Worm (Caenorhabditis elegans): ENCODE data around the gene fbxb-48.

fbxb-48 gene

ce11 chrII:1725735-1726134, 6.7 kb upstream of the fbxb-48 start, which contains the start of gene F45C12.17:
Gene F45C12.17, plus strand, starts transcription at chrII:1726111.
- no peak for TF ChIP-seq unc-55 (GFP tag; optimal IDR thresholded peaks at IDR 0.05)
- TF ChIP-seq gmeb-2 (tag; optimal IDR thresholded peaks at IDR 0.05): no peak
- no peak for TF ChIP-seq C38D4.7 (GFP tag; optimal IDR thresholded peaks at IDR 0.05)
- TF ChIP-seq zip-5 (tag; optimal IDR thresholded peaks at IDR 0.05): no peak
- TF ChIP-seq fkh-10 (GFP tag; optimal IDR thresholded peaks at IDR 0.05): no peak
- no peak for TF ChIP-seq pqm-1 (tag; optimal IDR thresholded peaks at IDR 0.05)

- no peak for TF ChIP-seq lin-11 (tag; optimal IDR thresholded peaks at IDR 0.05)
- no peak for TF ChIP-seq tbx-2 (tag; optimal IDR thresholded peaks at IDR 0.05)
- no peak for TF ChIP-seq pag-3 (tag; optimal IDR thresholded peaks at IDR 0.05; ENCODE audit: borderline replicate concordance)
- no peak for TF ChIP-seq syd-9 (tag; optimal IDR thresholded peaks at IDR 0.05)
- TF ChIP-seq hlh-6 (tag; optimal IDR thresholded peaks at IDR 0.05): no peak
- TF ChIP-seq dve-1 (tag; optimal IDR thresholded peaks at IDR 0.05): no peak
- no peak for TF ChIP-seq ets-4 (tag; optimal IDR thresholded peaks at IDR 0.05)
- TF ChIP-seq ttx-3 (tag; optimal IDR thresholded peaks at IDR 0.05): no peak
- no peak for TF ChIP-seq ceh-30 (tag; optimal IDR thresholded peaks at IDR 0.05)
- no peak for TF ChIP-seq Y22D7AL.16 (tag; optimal IDR thresholded peaks at IDR 0.05)
Observed at ce11 chrII:1724314-1724713, 5.3 kb upstream of the fbxb-48 start, which contains the start of gene fbxb-11. Gene fbxb-11, plus strand, starts transcription at chrII:1724614.

DNA sequence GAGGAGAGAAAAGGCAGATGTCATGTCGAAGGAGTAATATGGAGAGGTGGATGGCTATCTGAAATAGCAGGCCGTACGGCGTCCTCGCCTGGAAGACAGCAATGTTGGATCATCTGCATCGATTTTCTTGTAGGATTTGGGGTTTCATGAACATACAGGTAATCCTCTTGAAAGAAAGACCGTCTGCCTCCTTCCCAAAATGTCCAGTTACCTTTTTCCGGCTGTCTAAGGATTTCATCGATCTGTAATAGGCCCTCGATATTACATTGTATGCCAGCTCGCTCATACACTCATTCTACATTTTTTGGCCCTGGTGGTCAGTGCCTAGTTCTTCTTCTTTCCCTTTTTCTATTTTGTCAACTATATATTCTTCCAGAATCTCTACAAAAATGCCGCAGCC, 3.3 kb upstream of the fbxb-48 start, which contains the start of the genes fbxb-5 and btb-8:
Gene fbxb-5, minus strand, starts transcription at position 101 of the 400 bp plus-strand sequence.
Gene btb-8, plus strand, starts transcription at position 377 of the 400 bp plus-strand sequence.
- no peak for TF ChIP-seq unc-42 (tag; optimal IDR thresholded peaks at IDR 0.05)
- TF ChIP-seq fax-1 (tag; optimal IDR thresholded peaks at IDR 0.05): no peak
- TF ChIP-seq fkh-6 (tag; optimal IDR thresholded peaks at IDR 0.05): no peak
- no peak for TF ChIP-seq lim-6 (tag; optimal IDR thresholded peaks at IDR 0.05)
- no peak for TF ChIP-seq C38D4.7 (GFP tag; optimal IDR thresholded peaks at IDR 0.05)
- TF ChIP-seq nhr-11 (tag; optimal IDR thresholded peaks at IDR 0.05): no peak
- TF ChIP-seq tbx-2 (tag; optimal IDR thresholded peaks at IDR 0.05): no peak
- no peak for TF ChIP-seq nfya-1 (tag; optimal IDR thresholded peaks at IDR 0.05)
- no peak for TF ChIP-seq hlh-13 (GFP tag; optimal IDR thresholded peaks at IDR 0.05)
- no peak for TF ChIP-seq dve-1 (tag; optimal IDR thresholded peaks at IDR 0.05)
- TF ChIP-seq ets-4 (tag; optimal IDR thresholded peaks at IDR 0.05): no peak
- no peak for TF ChIP-seq npax-4 (tag; optimal IDR thresholded peaks at IDR 0.05)
- no peak for TF ChIP-seq elt-4 (tag; optimal IDR thresholded peaks at IDR 0.05)
- no peak for TF ChIP-seq ceh-24 (tag; optimal IDR thresholded peaks at IDR 0.05)
- no peak for TF ChIP-seq unc-86 (tag; optimal IDR thresholded peaks at IDR 0.05)

DNA sequence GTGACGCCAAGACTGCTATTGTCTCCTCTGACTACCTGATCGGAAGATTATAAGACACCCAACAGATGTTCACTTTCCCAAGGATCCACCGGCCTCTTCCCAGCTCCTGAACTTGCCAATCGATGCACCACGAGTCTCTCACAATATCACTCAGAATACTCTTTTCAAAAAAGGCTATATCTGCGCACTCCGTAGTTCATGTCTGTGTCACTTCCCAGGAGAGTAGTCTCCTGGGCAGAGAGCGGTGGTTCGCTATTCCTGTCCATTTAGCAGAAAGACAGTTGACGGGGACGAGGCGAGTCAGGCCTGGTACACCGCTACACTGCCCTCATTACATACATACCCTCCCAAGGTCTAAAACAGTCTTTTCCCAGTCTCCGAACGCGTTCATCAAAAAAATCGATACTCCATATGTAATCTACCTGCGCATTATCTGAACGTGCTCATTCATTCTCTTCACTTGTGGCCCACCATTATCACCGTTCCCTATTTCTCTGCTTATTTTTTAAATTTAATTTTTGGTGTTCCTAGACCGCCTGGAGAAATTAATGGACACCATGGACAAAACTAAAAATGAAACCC, 4.2 kb downstream of the fbxb-48 start, which contains the start of gene btb-6:
Gene btb-6, plus strand, starts transcription at position 532 of the 582 bp plus-strand sequence.
- TF ChIP-seq ets-4 (tag; optimal IDR thresholded peaks at IDR 0.05) (no peak), ceh-24 (tag; optimal IDR thresholded peaks at IDR 0.05) (no peak), ceh-19 (GFP tag; optimal IDR thresholded peaks at IDR 0.05) (no peak), fkh-10 (GFP tag; optimal IDR thresholded peaks at IDR 0.05) (no peak), hlh-13 (GFP tag; optimal IDR thresholded peaks at IDR 0.05) (no peak), hlh-8 (tag; optimal IDR thresholded peaks at IDR 0.05) (no peak), pax-1 (tag; optimal IDR thresholded peaks at IDR 0.05) (no peak)

DNA sequence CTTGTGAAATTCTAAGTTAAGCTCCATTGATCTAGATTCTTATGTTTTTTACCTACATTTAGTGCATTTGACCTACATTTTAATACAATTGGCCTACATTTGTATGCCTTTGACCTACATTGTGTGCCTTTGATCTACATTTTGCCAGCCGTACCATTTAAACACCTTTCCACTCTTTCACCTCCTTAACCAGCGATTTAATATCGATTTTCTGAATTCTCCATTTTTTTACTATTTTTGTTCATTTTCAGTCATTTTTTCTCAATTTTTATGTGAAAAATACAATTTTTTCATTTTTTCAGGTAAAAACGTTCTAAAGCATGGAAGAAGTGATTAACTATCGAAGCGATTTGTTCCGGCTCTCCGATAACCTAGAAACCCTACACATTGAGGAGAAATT, 6.1 kb downstream of the fbxb-48 start, which contains the start of gene btb-7:
Gene btb-7, plus strand, starts transcription at position 301 of the 400 bp plus-strand sequence.
- no peak for TF ChIP-seq elt-4 (tag; optimal IDR thresholded peaks at IDR 0.05)

ce11 chrII:1709959-1710358, 9.1 kb downstream of the fbxb-48 start, which contains the start of gene fbxa-184:
Gene fbxa-184, plus strand, starts transcription at chrII:1710259.
- TF ChIP-seq madf-2 (tag; optimal IDR thresholded peaks at IDR 0.05) (no peak), ceh-22 (tag; optimal IDR thresholded peaks at IDR 0.05) (no peak), ceh-31 (tag; optimal IDR thresholded peaks at IDR 0.05) (no peak), ceh-48 (tag; optimal IDR thresholded peaks at IDR 0.05) (no peak), unc-3 (GFP tag; conservative IDR thresholded peaks at IDR 0.05) (no peak), unc-3 (tag; optimal IDR thresholded peaks at IDR 0.05) (no peak), hlh-8 (tag; optimal IDR thresholded peaks at IDR 0.05) (no peak), ceh-34 (tag; optimal IDR thresholded peaks at IDR 0.05) (no peak), ets-4 (tag; optimal IDR thresholded peaks at IDR 0.05) (no peak), hlh-6 (tag; optimal IDR thresholded peaks at IDR 0.05) (no peak), Y22D7AL.16 (tag; optimal IDR thresholded peaks at IDR 0.05) (no peak), ceh-6 (GFP tag; optimal IDR thresholded peaks at IDR 0.05) (no peak), unc-55 (GFP tag; optimal IDR thresholded peaks at IDR 0.05) (no peak), pros-1 (tag; optimal IDR thresholded peaks at IDR 0.05) (no peak), nfya-1 (tag; optimal IDR thresholded peaks at IDR 0.05) (no peak)
